Fruit fly (Drosophila melanogaster) whole organism, embryonic: ENCODE measurements around the gene CG14219.
A peak's percentile ranks its signal among the peaks of the same experiment; 100 is the strongest.

Source experiments
- Antp ChIP-seq: fragments of 200-800 bp; sonication (Bioruptor generic); optimal IDR thresholded peaks from 3 replicates; lab custom pipeline; 2016; ENCODE audit warnings: missing biosample characterization, missing genetic modification characterization
- Bdp1 ChIP-seq: fragments of 200-800 bp; sonication (Bioruptor generic); optimal IDR thresholded peaks from 3 replicates; lab custom pipeline; 2016; ENCODE audit warnings: missing biosample characterization, missing genetic modification characterization
- Bteb2 ChIP-seq: fragments of 200-800 bp; sonication (Bioruptor generic); optimal IDR thresholded peaks from 2 replicates; lab custom pipeline; 2016; ENCODE audit warnings: missing biosample characterization, missing genetic modification characterization
- CG10147 ChIP-seq: fragments of 200-800 bp; sonication (Bioruptor generic); optimal IDR thresholded peaks from 2 replicates; lab custom pipeline; 2019; ENCODE audit warnings: missing biosample characterization, mild to moderate bottlenecking, missing genetic modification characterization, moderate library complexity
- CG11696 ChIP-seq: fragments of 200-800 bp; sonication (Bioruptor generic); IDR thresholded peaks from 2 replicates; pipeline ENCODE4 v1.3.6; 2022; ENCODE audit warnings: missing biosample characterization, missing genetic modification characterization
- CG12155 ChIP-seq: fragments of 200-800 bp; sonication (Bioruptor generic); optimal IDR thresholded peaks from 3 replicates; lab custom pipeline; 2016; ENCODE audit warnings: missing biosample characterization, missing genetic modification characterization
- CG12391 ChIP-seq: fragments of 200-800 bp; sonication (Bioruptor generic); optimal IDR thresholded peaks from 3 replicates; lab custom pipeline; 2018; ENCODE audit warnings: missing biosample characterization, mild to moderate bottlenecking, missing genetic modification characterization, moderate library complexity
- CG14441 ChIP-seq: fragments of 200-800 bp; sonication (Bioruptor generic); IDR thresholded peaks from 2 replicates; pipeline ENCODE4 v1.3.6; 2022; ENCODE audit warnings: missing biosample characterization, missing genetic modification characterization
- CG14965 ChIP-seq: fragments of 200-800 bp; sonication (Bioruptor generic); optimal IDR thresholded peaks from 2 replicates; lab custom pipeline; 2016; ENCODE audit warnings: missing biosample characterization, missing genetic modification characterization, borderline replicate concordance
- CG15269 ChIP-seq: fragments of 200-800 bp; sonication (Bioruptor generic); optimal IDR thresholded peaks from 2 replicates; lab custom pipeline; 2018; ENCODE audit warnings: missing biosample characterization, mild to moderate bottlenecking, missing genetic modification characterization, moderate library complexity
- CG1603 ChIP-seq: fragments of 200-800 bp; sonication (Bioruptor generic); optimal IDR thresholded peaks from 2 replicates; lab custom pipeline; 2019; ENCODE audit warnings: missing biosample characterization, mild to moderate bottlenecking, missing genetic modification characterization, moderate library complexity
- CG1792 ChIP-seq: fragments of 200-800 bp; sonication (Bioruptor generic); optimal IDR thresholded peaks from 2 replicates; lab custom pipeline; 2016; ENCODE audit warnings: missing biosample characterization, missing genetic modification characterization
- CG2116 ChIP-seq: fragments of 200-800 bp; sonication (Bioruptor generic); optimal IDR thresholded peaks from 3 replicates; lab custom pipeline; 2018; ENCODE audit warnings: missing biosample characterization, mild to moderate bottlenecking, missing genetic modification characterization
- CG30431 ChIP-seq: fragments of 200-800 bp; sonication (Bioruptor generic); optimal IDR thresholded peaks from 2 replicates; lab custom pipeline; 2017; ENCODE audit warnings: missing biosample characterization, missing genetic modification characterization
- CG3065 ChIP-seq: fragments of 200-800 bp; sonication (Bioruptor generic); optimal IDR thresholded peaks from 2 replicates; lab custom pipeline; 2016; ENCODE audit warnings: missing biosample characterization, missing genetic modification characterization
- CG31365 ChIP-seq: fragments of 200-800 bp; sonication (Bioruptor generic); optimal IDR thresholded peaks from 2 replicates; lab custom pipeline; 2018; ENCODE audit warnings: missing biosample characterization, mild to moderate bottlenecking, missing genetic modification characterization
- CG34422 ChIP-seq: fragments of 200-800 bp; sonication (Bioruptor generic); IDR thresholded peaks from 3 replicates; pipeline ENCODE4 v1.3.6; 2022; ENCODE audit warnings: missing biosample characterization, missing genetic modification characterization
- CG5180 ChIP-seq: fragments of 200-800 bp; sonication (Bioruptor generic); optimal IDR thresholded peaks from 3 replicates; lab custom pipeline; 2017; ENCODE audit warnings: missing biosample characterization, missing genetic modification characterization, mild to moderate bottlenecking, moderate library complexity, missing genetic modification reagents
- CG6813 ChIP-seq: fragments of 200-800 bp; sonication (Bioruptor generic); optimal IDR thresholded peaks from 2 replicates; lab custom pipeline; 2017; ENCODE audit warnings: missing biosample characterization, missing genetic modification characterization, mild to moderate bottlenecking, moderate library complexity, missing genetic modification reagents
- CG8924 ChIP-seq: fragments of 200-800 bp; optimal IDR thresholded peaks from 3 replicates; lab custom pipeline; 2019; ENCODE audit warnings: missing biosample characterization, mild to moderate bottlenecking, missing genetic modification characterization, moderate library complexity
- CG8944 ChIP-seq: fragments of 200-800 bp; sonication (Bioruptor generic); optimal IDR thresholded peaks from 3 replicates; lab custom pipeline; 2016; ENCODE audit warnings: missing biosample characterization, missing genetic modification characterization
- Dip2 ChIP-seq: fragments of 200-800 bp; sonication (Bioruptor generic); IDR thresholded peaks from 2 replicates; pipeline ENCODE4 v1.3.6; 2022; ENCODE audit warnings: missing biosample characterization, missing genetic modification characterization
- Dp ChIP-seq: fragments of 200-800 bp; sonication (Bioruptor generic); optimal IDR thresholded peaks from 2 replicates; lab custom pipeline; 2018; ENCODE audit warnings: missing biosample characterization, mild to moderate bottlenecking, missing genetic modification characterization, moderate library complexity
- Dref ChIP-seq: fragments of 200-800 bp; sonication (Bioruptor generic); IDR thresholded peaks from 2 replicates; pipeline ENCODE4 v1.3.6; 2022; ENCODE audit warnings: missing biosample characterization, missing genetic modification characterization
- HmgD ChIP-seq: fragments of 200-800 bp; sonication (Bioruptor generic); optimal IDR thresholded peaks from 3 replicates; lab custom pipeline; 2016; ENCODE audit warnings: missing biosample characterization, missing genetic modification characterization
- MESR4 ChIP-seq: fragments of 200-800 bp; sonication (Bioruptor generic); optimal IDR thresholded peaks from 2 replicates; lab custom pipeline; 2018; ENCODE audit warnings: missing biosample characterization, mild to moderate bottlenecking, missing genetic modification characterization, moderate library complexity
- NC2β ChIP-seq: fragments of 200-800 bp; sonication (Bioruptor generic); optimal IDR thresholded peaks from 2 replicates; lab custom pipeline; 2016; ENCODE audit warnings: missing biosample characterization, missing genetic modification characterization
- NFAT ChIP-seq: fragments of 200-800 bp; sonication (Bioruptor generic); IDR thresholded peaks from 2 replicates; pipeline ENCODE4 v1.3.6; 2022; ENCODE audit warnings: missing biosample characterization, missing genetic modification characterization
- Ptx1 ChIP-seq: fragments of 200-800 bp; sonication (Bioruptor generic); IDR thresholded peaks from 2 replicates; pipeline ENCODE4 v1.3.6; 2022; ENCODE audit warnings: missing biosample characterization, missing genetic modification characterization
- Sin3A ChIP-seq: fragments of >200 bp; optimal IDR thresholded peaks from 2 replicates; lab custom pipeline; 2018
- Sry-δ ChIP-seq: fragments of 200-800 bp; sonication (Bioruptor generic); optimal IDR thresholded peaks from 2 replicates; lab custom pipeline; 2016; ENCODE audit warnings: missing biosample characterization, missing genetic modification characterization
- ap ChIP-seq: fragments of 200-800 bp; sonication (Bioruptor generic); IDR thresholded peaks from 2 replicates; pipeline ENCODE4 v1.3.6; 2022; ENCODE audit warnings: missing biosample characterization, missing genetic modification characterization
- ash1 ChIP-seq: fragments of 200-800 bp; sonication (Bioruptor generic); optimal IDR thresholded peaks from 2 replicates; lab custom pipeline; 2018; ENCODE audit warnings: missing biosample characterization, mild to moderate bottlenecking, missing genetic modification characterization
- az2 ChIP-seq: fragments of 200-800 bp; sonication (Bioruptor generic); optimal IDR thresholded peaks from 3 replicates; lab custom pipeline; 2016; ENCODE audit warnings: missing biosample characterization, missing genetic modification characterization
- br ChIP-seq: fragments of >200 bp; optimal IDR thresholded peaks from 2 replicates; lab custom pipeline; 2017
- caup ChIP-seq: fragments of 200-800 bp; sonication (Bioruptor generic); optimal IDR thresholded peaks from 3 replicates; lab custom pipeline; 2017; ENCODE audit warnings: missing biosample characterization, mild to moderate bottlenecking, missing genetic modification characterization, moderate library complexity; ENCODE audit not compliant: severe bottlenecking
- chinmo ChIP-seq: fragments of 200-800 bp; sonication (Bioruptor generic); IDR thresholded peaks from 4 replicates; pipeline ENCODE4 v1.3.6; 2022; ENCODE audit warnings: missing biosample characterization, missing genetic modification characterization; ENCODE audit not compliant: partially characterized antibody
- danr ChIP-seq: fragments of 200-800 bp; sonication (Bioruptor generic); IDR thresholded peaks from 2 replicates; pipeline ENCODE4 v1.3.6; 2022; ENCODE audit warnings: missing biosample characterization, missing genetic modification characterization
- fu2 ChIP-seq: fragments of 200-800 bp; sonication (Bioruptor generic); optimal IDR thresholded peaks from 2 replicates; lab custom pipeline; 2016; ENCODE audit warnings: missing biosample characterization, missing genetic modification characterization
- gcm ChIP-seq: fragments of 200-800 bp; sonication (Bioruptor generic); optimal IDR thresholded peaks from 2 replicates; lab custom pipeline; 2019; ENCODE audit warnings: missing biosample characterization, mild to moderate bottlenecking, missing genetic modification characterization, moderate library complexity
- gt ChIP-seq: fragments of 200-800 bp; sonication (Bioruptor generic); IDR thresholded peaks from 2 replicates; pipeline ENCODE4 v1.3.6; 2022; ENCODE audit warnings: missing biosample characterization, missing genetic modification characterization
- kah ChIP-seq: fragments of 200-800 bp; sonication (Bioruptor generic); optimal IDR thresholded peaks from 2 replicates; lab custom pipeline; 2018; ENCODE audit warnings: missing biosample characterization, mild to moderate bottlenecking, missing genetic modification characterization
- maf-S ChIP-seq: fragments of 200-800 bp; sonication (Bioruptor generic); optimal IDR thresholded peaks from 2 replicates; lab custom pipeline; 2016; ENCODE audit warnings: missing biosample characterization, missing genetic modification characterization
- pb ChIP-seq: fragments of 200-800 bp; sonication (Bioruptor generic); optimal IDR thresholded peaks from 3 replicates; lab custom pipeline; 2016; ENCODE audit warnings: missing biosample characterization, missing genetic modification characterization
- pfk ChIP-seq: fragments of 200-800 bp; sonication (Bioruptor generic); optimal IDR thresholded peaks from 2 replicates; lab custom pipeline; 2018; ENCODE audit warnings: missing biosample characterization, mild to moderate bottlenecking, missing genetic modification characterization, moderate library complexity
- pho ChIP-seq: fragments of 200-800 bp; sonication (Bioruptor generic); optimal IDR thresholded peaks from 2 replicates; lab custom pipeline; 2016; ENCODE audit warnings: missing biosample characterization, missing genetic modification characterization
- ranshi ChIP-seq: fragments of 200-800 bp; sonication (Bioruptor generic); IDR thresholded peaks from 2 replicates; pipeline ENCODE4 v1.3.6; 2022; ENCODE audit warnings: missing biosample characterization, missing genetic modification characterization
- repo ChIP-seq: fragments of 200-800 bp; sonication (Bioruptor generic); optimal IDR thresholded peaks from 2 replicates; lab custom pipeline; 2016; ENCODE audit warnings: missing biosample characterization, missing genetic modification characterization
- rib ChIP-seq: fragments of 200-800 bp; sonication (Bioruptor generic); IDR thresholded peaks from 2 replicates; pipeline ENCODE4 v1.3.6; 2022; ENCODE audit warnings: missing biosample characterization, missing genetic modification characterization
- twi ChIP-seq: fragments of 200-800 bp; optimal IDR thresholded peaks from 2 replicates; lab custom pipeline; 2019; ENCODE audit warnings: missing biosample characterization, mild to moderate bottlenecking, missing genetic modification characterization, moderate library complexity
- vfl ChIP-seq: fragments of 200-800 bp; sonication (Bioruptor generic); optimal IDR thresholded peaks from 2 replicates; lab custom pipeline; 2016; ENCODE audit warnings: missing biosample characterization, missing genetic modification characterization
- vnd ChIP-seq: fragments of 200-800 bp; sonication (Bioruptor generic); IDR thresholded peaks from 3 replicates; pipeline ENCODE4 v1.3.6; 2022; ENCODE audit warnings: missing biosample characterization, missing genetic modification characterization; ENCODE audit not compliant: partially characterized antibody
- zen2 ChIP-seq: fragments of 200-800 bp; sonication (Bioruptor generic); IDR thresholded peaks from 3 replicates; pipeline ENCODE4 v1.3.6; 2022; ENCODE audit warnings: missing biosample characterization, missing genetic modification characterization; ENCODE audit not compliant: partially characterized antibody

CG14219 gene

DNA sequence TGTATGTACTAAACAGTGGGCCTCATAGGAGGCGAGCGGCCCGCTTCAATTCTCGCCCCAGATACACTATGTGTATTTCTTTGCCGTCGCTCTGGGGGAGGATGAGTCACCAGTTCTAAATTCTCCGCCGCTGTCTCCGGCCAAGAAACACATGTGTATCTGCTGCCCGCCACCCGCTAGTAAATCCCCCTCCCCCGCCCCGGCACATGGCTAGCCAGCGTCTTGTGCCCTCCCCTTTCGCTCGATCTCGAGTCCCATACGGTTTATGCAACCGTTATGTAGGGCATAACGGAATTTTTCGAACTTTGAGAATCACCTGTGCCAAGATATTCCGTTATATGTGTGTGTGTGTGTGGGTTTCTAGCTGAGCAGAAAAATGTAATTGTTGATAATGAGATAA, 15.9 kb upstream of the CG14219 start (continued):
- no peak for TF ChIP-seq caup (GFP tag; lab: Kevin White, UChicago)
- TF ChIP-seq fu2 (GFP tag; lab: Kevin White, UChicago) = no peak
- TF ChIP-seq CG14965 (GFP tag; lab: Kevin White, UChicago) = no peak
- TF ChIP-seq CG10147 (GFP tag; lab: Kevin White, UChicago) = no peak
- no peak for TF ChIP-seq ranshi (GFP tag; lab: Robert Waterston, UW)
- no peak for TF ChIP-seq HmgD (GFP tag; lab: Kevin White, UChicago)
- TF ChIP-seq ash1 (GFP tag; lab: Kevin White, UChicago) = no peak
- TF ChIP-seq MESR4 = no peak
- no peak for TF ChIP-seq ap
- peak; percentile 42 for TF ChIP-seq kah (GFP tag; lab: Kevin White, UChicago)
- no peak for TF ChIP-seq chinmo (GFP tag; lab: Robert Waterston, UW)
- no peak for TF ChIP-seq Bdp1 (GFP tag; lab: Kevin White, UChicago)
- no peak for TF ChIP-seq Antp
- TF ChIP-seq br (lab: Kevin White, UChicago) = no peak
- TF ChIP-seq az2 = no peak
- TF ChIP-seq repo (GFP tag; lab: Kevin White, UChicago) = no peak
- no peak for TF ChIP-seq CG30431
- TF ChIP-seq Sin3A = no peak
- no peak for TF ChIP-seq CG8924 (tag; lab: Kevin White, UChicago)
- TF ChIP-seq CG31365 (tag; lab: Kevin White, UChicago) = no peak
- no peak for TF ChIP-seq maf-S (GFP tag; lab: Kevin White, UChicago)
- no peak for TF ChIP-seq CG15269 (tag; lab: Kevin White, UChicago)
- no peak for TF ChIP-seq pho
- no peak for TF ChIP-seq CG6813 (GFP tag; lab: Kevin White, UChicago)
- no peak for TF ChIP-seq vfl (GFP tag; lab: Kevin White, UChicago)
- TF ChIP-seq CG34422 = no peak
- no peak for TF ChIP-seq CG14441 (GFP tag; lab: Robert Waterston, UW)
- TF ChIP-seq rib (GFP tag; lab: Robert Waterston, UW) = no peak
- TF ChIP-seq zen2 (GFP tag; lab: Robert Waterston, UW) = no peak
- no peak for TF ChIP-seq danr (GFP tag; lab: Robert Waterston, UW)
- TF ChIP-seq Dp (GFP tag; lab: Kevin White, UChicago) = no peak
- TF ChIP-seq Ptx1 (GFP tag; lab: Robert Waterston, UW) = no peak
- no peak for TF ChIP-seq vnd (GFP tag; lab: Robert Waterston, UW)
- TF ChIP-seq CG11696 (GFP tag; lab: Robert Waterston, UW) = no peak
- TF ChIP-seq gt (GFP tag; lab: Robert Waterston, UW) = no peak
- no peak for TF ChIP-seq Bteb2 (GFP tag; lab: Kevin White, UChicago)
- TF ChIP-seq NC2β (GFP tag; lab: Kevin White, UChicago) = no peak
- peak; percentile 91 for TF ChIP-seq twi
- TF ChIP-seq CG5180 (GFP tag; lab: Kevin White, UChicago) = no peak
- TF ChIP-seq pb (GFP tag; lab: Kevin White, UChicago) = no peak
- TF ChIP-seq CG1792 (GFP tag; lab: Kevin White, UChicago) = no peak
- no peak for TF ChIP-seq pfk (GFP tag; lab: Kevin White, UChicago)
- TF ChIP-seq Dip2 (GFP tag; lab: Robert Waterston, UW) = no peak
- no peak for TF ChIP-seq gcm
- no peak for TF ChIP-seq CG1603
- no peak for TF ChIP-seq CG12155
- peak; percentile 53; the same call in 1 of the 2 replicates for TF ChIP-seq NFAT (GFP tag; lab: Robert Waterston, UW)
- no peak for TF ChIP-seq CG2116 (GFP tag; lab: Kevin White, UChicago)
- no peak for TF ChIP-seq CG12391 (tag; lab: Kevin White, UChicago)
- TF ChIP-seq Dref (GFP tag; lab: Robert Waterston, UW) = 0 out of 2 replicates have a peak, but pooled peaks have one; percentile 15
- TF ChIP-seq CG8944 = no peak
- no peak for TF ChIP-seq Sry-δ
- TF ChIP-seq CG3065 (GFP tag; lab: Kevin White, UChicago) = no peak
